Fruit fly (Drosophila melanogaster) whole organism, embryonic: ENCODE results near the gene asun.
A peak's percentile ranks its signal among the peaks of the same experiment; 100 is the strongest.

Experiments
- CG12155 ChIP-seq: fragments of 200-800 bp; sonication (Bioruptor generic); optimal IDR thresholded peaks from 3 replicates; lab custom pipeline; 2016; ENCODE audit warnings: missing biosample characterization, missing genetic modification characterization
- CG12236 ChIP-seq: fragments of 200-800 bp; sonication (Bioruptor generic); optimal IDR thresholded peaks from 2 replicates; lab custom pipeline; 2016; ENCODE audit warnings: missing biosample characterization, missing genetic modification characterization
- CG13287 ChIP-seq: fragments of 200-800 bp; sonication (Bioruptor generic); IDR thresholded peaks from 2 replicates; pipeline ENCODE4 v1.3.6; 2022; ENCODE audit warnings: missing biosample characterization, missing genetic modification characterization; ENCODE audit not compliant: partially characterized antibody
- CG13624 ChIP-seq: fragments of 200-800 bp; sonication (Bioruptor generic); optimal IDR thresholded peaks from 2 replicates; lab custom pipeline; 2016; ENCODE audit warnings: missing biosample characterization, missing genetic modification characterization
- CG14014 ChIP-seq: fragments of 200-800 bp; sonication (Bioruptor generic); IDR thresholded peaks from 2 replicates; pipeline ENCODE4 v1.3.6; 2022; ENCODE audit warnings: missing biosample characterization, missing genetic modification characterization
- CG14710 ChIP-seq: fragments of 200-800 bp; sonication (Bioruptor generic); optimal IDR thresholded peaks from 3 replicates; lab custom pipeline; 2019; ENCODE audit warnings: missing biosample characterization, mild to moderate bottlenecking, missing genetic modification characterization, moderate library complexity
- CG2712 ChIP-seq: fragments of 200-800 bp; optimal IDR thresholded peaks from 3 replicates; lab custom pipeline; 2019; ENCODE audit warnings: missing biosample characterization, mild to moderate bottlenecking, missing genetic modification characterization, moderate library complexity
- CG2875 ChIP-seq: fragments of 200-800 bp; sonication (Bioruptor generic); optimal IDR thresholded peaks from 2 replicates; lab custom pipeline; 2017; ENCODE audit warnings: missing biosample characterization, mild to moderate bottlenecking, missing genetic modification characterization, missing genetic modification reagents
- CG33213 ChIP-seq: fragments of 200-800 bp; sonication (Bioruptor generic); optimal IDR thresholded peaks from 3 replicates; lab custom pipeline; 2016; ENCODE audit warnings: missing biosample characterization, missing genetic modification characterization
- CG4360 ChIP-seq: fragments of 200-800 bp; sonication (Bioruptor generic); IDR thresholded peaks from 2 replicates; pipeline ENCODE4 v1.3.6; 2022; ENCODE audit warnings: missing biosample characterization, missing genetic modification characterization
- CG5953 ChIP-seq: fragments of 200-800 bp; sonication (Bioruptor generic); IDR thresholded peaks from 2 replicates; pipeline ENCODE4 v1.3.6; 2022; ENCODE audit warnings: missing biosample characterization, missing genetic modification characterization
- CG8765 ChIP-seq: fragments of 200-800 bp; sonication (Bioruptor generic); IDR thresholded peaks from 2 replicates; pipeline ENCODE4 v1.3.6; 2022; ENCODE audit warnings: missing biosample characterization, missing genetic modification characterization
- CG9876 ChIP-seq: fragments of 200-800 bp; sonication (Bioruptor generic); optimal IDR thresholded peaks from 2 replicates; lab custom pipeline; 2016; ENCODE audit warnings: missing biosample characterization, missing genetic modification characterization
- CG9932 ChIP-seq: fragments of 200-800 bp; sonication (Bioruptor generic); IDR thresholded peaks from 2 replicates; pipeline ENCODE4 v1.3.6; 2022; ENCODE audit warnings: missing biosample characterization, missing genetic modification characterization
- CrebB ChIP-seq: fragments of 200-800 bp; sonication (Bioruptor generic); optimal IDR thresholded peaks from 3 replicates; lab custom pipeline; 2018; ENCODE audit warnings: missing biosample characterization, mild to moderate bottlenecking, missing genetic modification characterization
- Dfd ChIP-seq, 2 experiments: fragments of >200 bp; optimal IDR thresholded peaks; 2 replicates each; lab custom pipeline; 2017; ENCODE audit warnings: missing biosample characterization in 2 of 2, missing genetic modification characterization in 2 of 2
- Dp ChIP-seq: fragments of 200-800 bp; sonication (Bioruptor generic); optimal IDR thresholded peaks from 2 replicates; lab custom pipeline; 2018; ENCODE audit warnings: missing biosample characterization, mild to moderate bottlenecking, missing genetic modification characterization, moderate library complexity
- GATAe ChIP-seq: fragments of 200-800 bp; sonication (Bioruptor generic); conservative IDR thresholded peaks from 2 replicates; pipeline ENCODE4 v1.3.6; 2022; ENCODE audit warnings: missing biosample characterization, missing genetic modification characterization
- Gug ChIP-seq: fragments of 200-800 bp; sonication (Bioruptor generic); IDR thresholded peaks from 4 replicates; pipeline ENCODE4 v1.3.6; 2022; ENCODE audit warnings: missing biosample characterization, missing genetic modification characterization
- H2.0 ChIP-seq: fragments of 200-800 bp; sonication (Bioruptor generic); IDR thresholded peaks from 2 replicates; pipeline ENCODE4 v1.3.6; 2022; ENCODE audit warnings: missing biosample characterization, missing genetic modification characterization
- Hand ChIP-seq: fragments of 200-800 bp; sonication (Bioruptor generic); optimal IDR thresholded peaks from 2 replicates; lab custom pipeline; 2017; ENCODE audit warnings: mild to moderate bottlenecking, missing biosample characterization, missing genetic modification reagents, missing genetic modification characterization
- HmgZ ChIP-seq: fragments of 200-800 bp; sonication (Bioruptor generic); optimal IDR thresholded peaks from 2 replicates; lab custom pipeline; 2018; ENCODE audit warnings: missing biosample characterization, mild to moderate bottlenecking, missing genetic modification characterization
- MESR4 ChIP-seq: fragments of 200-800 bp; sonication (Bioruptor generic); optimal IDR thresholded peaks from 2 replicates; lab custom pipeline; 2018; ENCODE audit warnings: missing biosample characterization, mild to moderate bottlenecking, missing genetic modification characterization, moderate library complexity
- NK7.1 ChIP-seq: fragments of 200-800 bp; sonication (Bioruptor generic); optimal IDR thresholded peaks from 3 replicates; lab custom pipeline; 2016; ENCODE audit warnings: missing biosample characterization, missing genetic modification characterization
- Poxn ChIP-seq: fragments of 200-800 bp; sonication (Bioruptor generic); IDR thresholded peaks from 2 replicates; pipeline ENCODE4 v1.3.6; 2022; ENCODE audit warnings: missing biosample characterization, missing genetic modification characterization
- Ravus ChIP-seq: fragments of 200-800 bp; sonication (Bioruptor generic); IDR thresholded peaks from 2 replicates; pipeline ENCODE4 v1.3.6; 2022; ENCODE audit warnings: missing biosample characterization, missing genetic modification characterization
- Vsx1 ChIP-seq: fragments of 200-800 bp; sonication (Bioruptor generic); optimal IDR thresholded peaks from 2 replicates; lab custom pipeline; 2017; ENCODE audit warnings: missing biosample characterization, mild to moderate bottlenecking, missing genetic modification characterization, missing genetic modification reagents
- ab ChIP-seq: fragments of 200-800 bp; sonication (Bioruptor generic); optimal IDR thresholded peaks from 2 replicates; lab custom pipeline; 2016; ENCODE audit warnings: missing biosample characterization, missing genetic modification characterization
- al ChIP-seq: fragments of 200-800 bp; sonication (Bioruptor generic); IDR thresholded peaks from 2 replicates; pipeline ENCODE4 v1.3.6; 2022; ENCODE audit warnings: missing biosample characterization, missing genetic modification characterization
- ase ChIP-seq: fragments of 200-800 bp; sonication (Bioruptor generic); IDR thresholded peaks from 3 replicates; pipeline ENCODE4 v1.3.6; 2022; ENCODE audit warnings: missing biosample characterization, missing genetic modification characterization
- dm ChIP-seq: fragments of 200-800 bp; sonication (Bioruptor generic); optimal IDR thresholded peaks from 3 replicates; lab custom pipeline; 2016; ENCODE audit warnings: missing biosample characterization, missing genetic modification characterization
- gsb ChIP-seq: fragments of 200-800 bp; sonication (Bioruptor generic); IDR thresholded peaks from 2 replicates; pipeline ENCODE4 v1.3.6; 2022; ENCODE audit warnings: missing biosample characterization, missing genetic modification characterization
- gsb-n ChIP-seq: fragments of 200-800 bp; sonication (Bioruptor generic); optimal IDR thresholded peaks from 3 replicates; lab custom pipeline; 2018; ENCODE audit warnings: missing biosample characterization, mild to moderate bottlenecking, missing genetic modification characterization
- luna ChIP-seq: fragments of 200-800 bp; sonication (Bioruptor generic); optimal IDR thresholded peaks from 2 replicates; lab custom pipeline; 2016; ENCODE audit warnings: missing biosample characterization, missing genetic modification characterization
- nau ChIP-seq: fragments of 200-800 bp; sonication (Bioruptor generic); optimal IDR thresholded peaks from 3 replicates; lab custom pipeline; 2017; ENCODE audit warnings: missing biosample characterization, mild to moderate bottlenecking, missing genetic modification characterization, missing genetic modification reagents
- nom ChIP-seq: fragments of 200-800 bp; sonication (Bioruptor generic); optimal IDR thresholded peaks from 2 replicates; lab custom pipeline; 2017; ENCODE audit warnings: missing biosample characterization, missing genetic modification characterization, mild to moderate bottlenecking, moderate library complexity, missing genetic modification reagents
- phol ChIP-seq: fragments of 200-800 bp; sonication (Bioruptor generic); optimal IDR thresholded peaks from 3 replicates; lab custom pipeline; 2018; ENCODE audit warnings: missing biosample characterization, mild to moderate bottlenecking, missing genetic modification characterization, moderate library complexity
- rib ChIP-seq: fragments of 200-800 bp; sonication (Bioruptor generic); IDR thresholded peaks from 2 replicates; pipeline ENCODE4 v1.3.6; 2022; ENCODE audit warnings: missing biosample characterization, missing genetic modification characterization
- ssp ChIP-seq: fragments of 200-800 bp; sonication (Bioruptor generic); IDR thresholded peaks from 2 replicates; pipeline ENCODE4 v1.3.6; 2022; ENCODE audit warnings: missing biosample characterization, missing genetic modification characterization
- wor ChIP-seq: fragments of 200-800 bp; sonication (Bioruptor generic); IDR thresholded peaks from 2 replicates; pipeline ENCODE4 v1.3.6; 2022; ENCODE audit warnings: missing biosample characterization, missing genetic modification characterization

The asun gene

dm6 chr3R:16280003-16280998 is 16.2 kb downstream of the asun start (continued):
- TF ChIP-seq Vsx1 (GFP tag; lab: Kevin White, UChicago), result peak; percentile 97
- peak; percentile 98 for TF ChIP-seq nau
- peak; percentile 98 for TF ChIP-seq ab
- peak; percentile 99 for TF ChIP-seq wor (GFP tag; lab: Robert Waterston, UW)
- TF ChIP-seq CG9932, result peak; percentile 98
- TF ChIP-seq MESR4, result peak; percentile 90
- peak; percentile 48; the same call in 1 of the 2 replicates for TF ChIP-seq CG13287
- TF ChIP-seq ssp (GFP tag; lab: Robert Waterston, UW), result peak; percentile 94
- peak; percentile 98 for TF ChIP-seq gsb (GFP tag; lab: Robert Waterston, UW)
- TF ChIP-seq GATAe (GFP tag; lab: Robert Waterston, UW), result peak; percentile 97
- peak; percentile 99 for TF ChIP-seq CG14710 (tag; lab: Kevin White, UChicago)
- peak; percentile 99 for TF ChIP-seq al (GFP tag; lab: Robert Waterston, UW)
- TF ChIP-seq Poxn (GFP tag; lab: Robert Waterston, UW), result peak; percentile 98
- peak; percentile 98 for TF ChIP-seq CG14014
- TF ChIP-seq CG2712 (tag; lab: Kevin White, UChicago), result peak; percentile 100
- peak; percentile 99 for TF ChIP-seq phol (tag; lab: Kevin White, UChicago)
- TF ChIP-seq rib, result peak; percentile 98
- peak; percentile 99 for TF ChIP-seq ase (GFP tag; lab: Robert Waterston, UW)
- peak; percentile 98 for TF ChIP-seq CG5953
- peak; percentile 99 for TF ChIP-seq NK7.1
- peak; percentile 98 for TF ChIP-seq nom (GFP tag; lab: Kevin White, UChicago)
- peak; percentile 99 for TF ChIP-seq gsb-n (tag; lab: Kevin White, UChicago)
- TF ChIP-seq CG33213 (GFP tag; lab: Kevin White, UChicago), result peak; percentile 99
- TF ChIP-seq HmgZ (tag; lab: Kevin White, UChicago), result peak; percentile 100
- TF ChIP-seq Hand (GFP tag; lab: Kevin White, UChicago), result peak; percentile 99
- peak; percentile 41 for TF ChIP-seq Dp (GFP tag; lab: Kevin White, UChicago)
- TF ChIP-seq CrebB (tag; lab: Kevin White, UChicago), result peak; percentile 99
- peak; percentile 99 for TF ChIP-seq CG8765 (GFP tag; lab: Robert Waterston, UW)
- peak; percentile 99 for TF ChIP-seq luna (GFP tag; lab: Kevin White, UChicago)
- TF ChIP-seq Ravus (GFP tag; lab: Robert Waterston, UW), result peak; percentile 98
- peak; percentile 99 for TF ChIP-seq CG12155
- peak; percentile 96 for TF ChIP-seq CG4360
- peak; percentile 99 for TF ChIP-seq dm (GFP tag; lab: Kevin White, UChicago)
- TF ChIP-seq CG13624 (GFP tag; lab: Kevin White, UChicago), result peak; percentile 100
- TF ChIP-seq CG9876 (GFP tag; lab: Kevin White, UChicago), result peak; percentile 98
- TF ChIP-seq Dfd (GFP tag; optimal IDR thresholded peaks at IDR 0.05; lab: Kevin White, UChicago), result no peak
- peak; percentile 100 for TF ChIP-seq H2.0 (GFP tag; lab: Robert Waterston, UW)
- peak; percentile 99 for TF ChIP-seq CG2875 (GFP tag; lab: Kevin White, UChicago)
- TF ChIP-seq CG12236, result peak; percentile 99
- peak; percentile 96 for TF ChIP-seq Gug (GFP tag; lab: Robert Waterston, UW)
- TF ChIP-seq, all 482 proteins: peak for 449
